Worm (Caenorhabditis elegans): ENCODE measurements around the gene lbp-4.

Gene lbp-4

DNA sequence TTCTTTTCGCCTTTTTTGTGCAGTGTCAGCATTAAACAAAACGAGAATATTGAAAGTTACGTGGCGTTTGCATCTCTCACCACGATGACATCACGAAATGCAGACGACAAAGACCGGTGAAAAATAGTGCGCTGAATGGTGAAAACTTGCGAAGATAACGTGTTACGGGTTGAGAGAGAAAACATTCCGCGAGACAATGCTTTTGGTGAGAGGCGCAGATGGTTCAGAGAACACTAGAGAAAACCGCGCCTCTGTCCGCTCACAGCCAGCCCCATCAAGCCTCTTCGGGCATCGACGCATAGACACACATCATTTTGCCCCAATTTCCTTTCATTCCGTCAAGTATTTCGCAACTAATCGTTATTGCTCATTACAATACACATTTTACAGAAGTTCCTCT lies 34.2 kb downstream of the lbp-4 start, which contains the start of the genes C37C3.9 and C37C3.18 (continued):
- TF ChIP-seq nfya-1 (tag; optimal IDR thresholded peaks at IDR 0.05; ENCODE audit: borderline replicate concordance, insufficient read depth) (no peak), F57A8.1 (GFP tag; optimal IDR thresholded peaks at IDR 0.05) (no peak), athp-1 (tag; optimal IDR thresholded peaks at IDR 0.05) (no peak), egl-18 (GFP tag; IDR thresholded peaks at IDR 0.05) (no peak), ceh-79 (tag; optimal IDR thresholded peaks at IDR 0.05) (no peak), xnd-1 (tag; optimal IDR thresholded peaks at IDR 0.05) (no peak), mes-4 (tag; optimal IDR thresholded peaks at IDR 0.05) (no peak), bed-2 (GFP tag; IDR thresholded peaks at IDR 0.05) (no peak), F57C9.4 (tag; optimal IDR thresholded peaks at IDR 0.05) (no peak), atf-7 (tag; optimal IDR thresholded peaks at IDR 0.05) (peak; percentile 91), dpff-1 (tag; optimal IDR thresholded peaks at IDR 0.05) (no peak), Y53F4B.3 (GFP tag; IDR thresholded peaks at IDR 0.05) (no peak), chd-7 (tag; optimal IDR thresholded peaks at IDR 0.05) (peak; percentile 41), fkh-3 (tag; optimal IDR thresholded peaks at IDR 0.05) (no peak), lin-26 (GFP tag; IDR thresholded peaks at IDR 0.05) (no peak), dpl-1 (GFP tag; optimal IDR thresholded peaks at IDR 0.05) (no peak), unc-62 (GFP tag; optimal IDR thresholded peaks at IDR 0.05) (no peak), D2030.7 (GFP tag; IDR thresholded peaks at IDR 0.05) (no peak), Y67H2A.10 (GFP tag; conservative IDR thresholded peaks at IDR 0.05) (no peak), rpc-1 (optimal IDR thresholded peaks at IDR 0.05) (no peak), rpc-1 (tag; optimal IDR thresholded peaks at IDR 0.05) (no peak), K12H6.12 (tag; optimal IDR thresholded peaks at IDR 0.05) (peak; percentile 62), hlh-12 (tag; optimal IDR thresholded peaks at IDR 0.05) (no peak), lin-54 (GFP tag; optimal IDR thresholded peaks at IDR 0.05) (peak; percentile 33), ccch-3 (GFP tag; optimal IDR thresholded peaks at IDR 0.05) (no peak), Y95B8A.8 (GFP tag; IDR thresholded peaks at IDR 0.05) (0 out of 2 replicates have a peak, but pooled peaks have one; percentile 6), madf-3 (GFP tag; IDR thresholded peaks at IDR 0.05) (no peak), cebp-1 (GFP tag; IDR thresholded peaks at IDR 0.05) (peak; percentile 90), cebp-1 (tag; optimal IDR thresholded peaks at IDR 0.05) (peak; percentile 97), hmg-1.2 (GFP tag; IDR thresholded peaks at IDR 0.05) (peak; percentile 96), F37B4.10 (GFP tag; IDR thresholded peaks at IDR 0.05) (no peak), lin-40 (tag; optimal IDR thresholded peaks at IDR 0.05) (peak; percentile 48), him-1 (tag; optimal IDR thresholded peaks at IDR 0.05) (no peak), repo-1 (tag; optimal IDR thresholded peaks at IDR 0.05) (peak; percentile 50)

DNA sequence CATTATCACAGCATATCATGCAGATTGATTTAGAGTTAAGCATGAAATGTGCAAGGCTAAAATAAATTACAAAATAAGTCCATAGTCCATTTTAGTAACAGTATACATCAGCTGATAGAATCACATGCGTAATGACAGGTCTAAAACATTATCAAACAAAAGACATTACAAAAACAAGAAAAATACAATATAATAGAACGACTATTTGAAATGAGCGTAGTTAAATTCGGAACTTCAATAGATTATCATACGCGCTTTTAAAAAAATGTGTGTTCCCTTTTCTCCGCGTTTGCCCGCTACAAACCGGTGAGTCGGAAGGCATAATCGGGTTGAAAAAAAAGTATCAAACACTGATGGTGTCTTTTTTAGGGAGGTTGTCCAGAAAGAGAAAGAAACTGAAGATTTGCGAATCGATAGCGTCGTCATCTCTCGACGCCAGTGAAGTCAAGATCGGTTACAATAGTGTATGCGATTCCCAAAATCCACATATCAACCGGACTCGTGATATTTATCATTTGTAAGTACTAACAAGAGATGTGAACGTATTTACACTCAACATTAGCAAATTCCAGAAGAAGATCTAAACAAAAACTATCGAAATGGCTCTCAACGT lies 35.1 kb downstream of the lbp-4 start, which contains the start of gene C37C3.2:
Gene C37C3.2 (plus strand): TSS at position 563 of the 613 bp plus-strand sequence.
- TF ChIP-seq cebp-1 (GFP tag; IDR thresholded peaks at IDR 0.05) (no peak), cebp-1 (tag; optimal IDR thresholded peaks at IDR 0.05) (no peak), K12H6.12 (tag; optimal IDR thresholded peaks at IDR 0.05) (no peak), T07F8.4 (tag; optimal IDR thresholded peaks at IDR 0.05) (no peak), aptf-2 (GFP tag; conservative IDR thresholded peaks at IDR 0.05) (no peak), nfyb-1 (GFP tag; IDR thresholded peaks at IDR 0.05) (no peak), ztf-25 (GFP tag; IDR thresholded peaks at IDR 0.05) (no peak), ama-1 (optimal IDR thresholded peaks at IDR 0.05) (no peak), ama-1 (GFP tag; optimal IDR thresholded peaks at IDR 0.05) (no peak), F10E7.11 (tag; optimal IDR thresholded peaks at IDR 0.05) (no peak), zfh-2 (GFP tag; conservative IDR thresholded peaks at IDR 0.05) (no peak), sdz-38 (tag; optimal IDR thresholded peaks at IDR 0.05) (no peak), ceh-58 (GFP tag; IDR thresholded peaks at IDR 0.05) (no peak), K11D2.4 (GFP tag; IDR thresholded peaks at IDR 0.05) (no peak), tlf-1 (GFP tag; optimal IDR thresholded peaks at IDR 0.05) (no peak), mxl-1 (tag; optimal IDR thresholded peaks at IDR 0.05) (no peak), ztf-6 (GFP tag; IDR thresholded peaks at IDR 0.05) (no peak), lsy-27 (tag; optimal IDR thresholded peaks at IDR 0.05; ENCODE audit: borderline replicate concordance, insufficient read depth) (no peak)

All from whole organism, young adult.